Fruit fly (Drosophila melanogaster) whole organism, adult: ENCODE measurements around the gene Neu2.

Experiments used
- CG11617 ChIP-seq: fragments of 200-800 bp; sonication (Bioruptor generic); optimal IDR thresholded peaks from 2 replicates; lab custom pipeline; 2017; ENCODE audit warnings: mild to moderate bottlenecking, missing biosample characterization, missing genetic modification reagents, missing genetic modification characterization
- CG12768 ChIP-seq: fragments of 200-800 bp; sonication (Bioruptor generic); optimal IDR thresholded peaks from 2 replicates; lab custom pipeline; 2017; ENCODE audit warnings: missing biosample characterization, missing genetic modification characterization, mild to moderate bottlenecking, moderate library complexity, missing genetic modification reagents
- CG14711 ChIP-seq: fragments of 200-800 bp; sonication (Bioruptor generic); optimal IDR thresholded peaks from 2 replicates; lab custom pipeline; 2018; ENCODE audit warnings: missing biosample characterization, mild to moderate bottlenecking, missing genetic modification characterization, moderate library complexity
- CG1620 ChIP-seq: fragments of 200-800 bp; sonication (Bioruptor generic); optimal IDR thresholded peaks from 2 replicates; lab custom pipeline; 2016; ENCODE audit warnings: missing biosample characterization, missing genetic modification characterization
- CG33017 ChIP-seq: fragments of 200-800 bp; sonication (Bioruptor generic); optimal IDR thresholded peaks from 2 replicates; lab custom pipeline; 2018; ENCODE audit warnings: missing biosample characterization, mild to moderate bottlenecking, missing genetic modification characterization, moderate library complexity
- CG5204 ChIP-seq: fragments of 200-800 bp; sonication (Bioruptor generic); optimal IDR thresholded peaks from 2 replicates; lab custom pipeline; 2016; ENCODE audit warnings: missing biosample characterization, missing genetic modification characterization
- CG7045 ChIP-seq: fragments of 200-800 bp; sonication (Bioruptor generic); optimal IDR thresholded peaks from 2 replicates; lab custom pipeline; 2017; ENCODE audit warnings: missing biosample characterization, mild to moderate bottlenecking, missing genetic modification characterization
- CG7101 ChIP-seq: fragments of 200-800 bp; sonication (Bioruptor generic); optimal IDR thresholded peaks from 2 replicates; lab custom pipeline; 2018; ENCODE audit warnings: missing biosample characterization, mild to moderate bottlenecking, missing genetic modification characterization, moderate library complexity
- Clk ChIP-seq: fragments of 200-800 bp; sonication (Bioruptor generic); optimal IDR thresholded peaks from 2 replicates; lab custom pipeline; 2017; ENCODE audit warnings: missing biosample characterization, missing genetic modification characterization
- Crg-1 ChIP-seq: fragments of 200-800 bp; sonication (Bioruptor generic); optimal IDR thresholded peaks from 2 replicates; lab custom pipeline; 2016; ENCODE audit warnings: missing biosample characterization, missing genetic modification characterization
- Hr96 ChIP-seq: fragments of 200-800 bp; sonication (Bioruptor generic); optimal IDR thresholded peaks from 2 replicates; lab custom pipeline; 2016; ENCODE audit warnings: missing biosample characterization, missing genetic modification characterization
- Mnt ChIP-seq: fragments of 200-800 bp; sonication (Bioruptor generic); optimal IDR thresholded peaks from 2 replicates; lab custom pipeline; 2016; ENCODE audit warnings: missing biosample characterization, mild to moderate bottlenecking, missing genetic modification characterization
- bab1 ChIP-seq: fragments of 200-800 bp; sonication (Bioruptor generic); optimal IDR thresholded peaks from 3 replicates; lab custom pipeline; 2019; ENCODE audit warnings: missing biosample characterization, mild to moderate bottlenecking, missing genetic modification characterization, moderate library complexity
- cic ChIP-seq: fragments of 200-800 bp; sonication (Bioruptor generic); optimal IDR thresholded peaks from 2 replicates; lab custom pipeline; 2017; ENCODE audit warnings: missing biosample characterization, mild to moderate bottlenecking, missing genetic modification characterization, moderate library complexity
- cnc ChIP-seq, 2 experiments: fragments of >200 bp; optimal IDR thresholded peaks; 2 replicates each; lab custom pipeline; 2017
- kay ChIP-seq: fragments of 200-800 bp; sonication (Bioruptor generic); peaks from one replicate; lab custom pipeline; 2016; ENCODE audit warnings: missing biosample characterization, missing genetic modification characterization, borderline replicate concordance
- ovo ChIP-seq: fragments of 200-800 bp; sonication (Bioruptor generic); optimal IDR thresholded peaks from 2 replicates; lab custom pipeline; 2016; ENCODE audit warnings: missing biosample characterization, missing genetic modification characterization
- pad ChIP-seq: fragments of 200-800 bp; sonication (Bioruptor generic); optimal IDR thresholded peaks from 3 replicates; lab custom pipeline; 2017; ENCODE audit warnings: missing biosample characterization, missing genetic modification characterization, mild to moderate bottlenecking, moderate library complexity, missing genetic modification reagents
- tj ChIP-seq: fragments of 200-800 bp; sonication (Bioruptor generic); optimal IDR thresholded peaks from 3 replicates; lab custom pipeline; 2017; ENCODE audit warnings: missing biosample characterization, mild to moderate bottlenecking, missing genetic modification characterization, moderate library complexity
- toe ChIP-seq: fragments of 200-800 bp; sonication (Bioruptor generic); optimal IDR thresholded peaks from 2 replicates; lab custom pipeline; 2016; ENCODE audit warnings: missing biosample characterization, missing genetic modification characterization

Gene Neu2

DNA sequence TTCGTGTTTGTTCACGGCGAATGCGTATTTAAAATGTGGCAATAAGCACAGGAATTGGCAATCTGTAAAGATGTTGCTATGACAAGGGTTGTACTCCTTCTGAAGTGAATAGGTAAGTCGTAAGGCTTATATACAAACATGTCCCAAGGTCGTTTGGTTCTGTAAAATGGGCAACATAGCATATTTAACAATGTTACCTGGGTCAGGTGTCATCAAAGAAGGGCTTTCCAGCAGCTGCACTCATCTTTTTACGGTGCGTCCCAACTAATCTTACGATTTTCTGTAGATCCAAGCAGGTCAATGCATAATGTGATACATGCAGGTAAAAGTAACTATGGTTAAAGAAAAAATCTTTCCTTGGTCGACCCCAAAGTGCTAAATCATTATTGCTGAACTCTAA, at the start of gene Neu2:
Gene Neu2, minus strand, starts transcription at position 101 of the 400 bp plus-strand sequence.
- TF ChIP-seq kay (GFP tag; lab: Kevin White, UChicago) (peak; percentile 28), Clk (GFP tag; lab: Kevin White, UChicago) (no peak), CG7101 (tag; lab: Kevin White, UChicago) (no peak)

dm6 chr3L:21539245-21540196, 49.1 kb upstream of the Neu2 start, which contains the start of the genes COX8 and VhaM9.7-b:
TSS of gene COX8 (minus strand) at chr3L:21539447.
TSS of gene VhaM9.7-b (plus strand) at chr3L:21539862.
- TF ChIP-seq CG7101 (tag; lab: Kevin White, UChicago), result peak; percentile 67
- peak; percentile 63 for TF ChIP-seq Crg-1 (GFP tag; lab: Kevin White, UChicago)
- no peak for TF ChIP-seq toe
- TF ChIP-seq CG7045 (GFP tag; lab: Kevin White, UChicago), result peak; percentile 78
- TF ChIP-seq CG11617 (GFP tag; lab: Kevin White, UChicago), result peak; percentile 73
- peak; percentile 2 for TF ChIP-seq CG12768 (GFP tag; lab: Kevin White, UChicago)
- TF ChIP-seq kay (GFP tag; lab: Kevin White, UChicago), result no peak
- TF ChIP-seq CG14711 (tag; lab: Kevin White, UChicago), result peak; percentile 47
- TF ChIP-seq cic (GFP tag; lab: Kevin White, UChicago), result peak; percentile 38
- no peak for TF ChIP-seq Hr96 (GFP tag; lab: Kevin White, UChicago)
- peak; percentile 41 for TF ChIP-seq bab1 (GFP tag; lab: Kevin White, UChicago)
- peak; percentile 30 for TF ChIP-seq tj
- TF ChIP-seq Mnt (GFP tag; lab: Kevin White, UChicago), result peak; percentile 72
- no peak for TF ChIP-seq CG33017 (tag; lab: Kevin White, UChicago)
- TF ChIP-seq Clk (GFP tag; lab: Kevin White, UChicago), result peak; percentile 29
- TF ChIP-seq CG1620 (GFP tag; lab: Kevin White, UChicago), result peak; percentile 64
- TF ChIP-seq ovo (GFP tag; lab: Kevin White, UChicago), result peak; percentile 66
- TF ChIP-seq pad (GFP tag; lab: Kevin White, UChicago), result peak; percentile 44

DNA sequence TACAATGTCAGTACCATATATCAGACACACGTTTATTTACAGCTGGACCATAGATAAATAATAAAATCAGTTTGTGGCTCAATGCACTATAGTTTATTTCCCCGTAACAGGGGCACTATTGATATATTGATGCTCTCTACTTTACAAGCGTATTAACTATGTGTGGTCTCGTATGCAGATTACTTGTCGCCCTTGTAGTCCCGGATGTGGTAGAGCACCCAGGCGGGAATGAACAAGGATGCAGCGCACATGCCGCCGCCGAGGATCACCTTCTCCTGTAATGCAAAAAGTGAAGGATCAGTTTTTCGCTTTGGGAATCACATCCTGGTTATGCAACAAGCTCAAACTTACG, 48.5 kb upstream of the Neu2 start:
- TF ChIP-seq Hr96 (GFP tag; lab: Kevin White, UChicago), result no peak
- no peak for TF ChIP-seq tj
- TF ChIP-seq Clk (GFP tag; lab: Kevin White, UChicago), result no peak
- TF ChIP-seq CG14711 (tag; lab: Kevin White, UChicago), result no peak
- no peak for TF ChIP-seq cic (GFP tag; lab: Kevin White, UChicago)
- TF ChIP-seq bab1 (GFP tag; lab: Kevin White, UChicago), result no peak
- TF ChIP-seq cnc (optimal IDR thresholded peaks at IDR 0.05; lab: Kevin White, UChicago), result no peak
- TF ChIP-seq Mnt (GFP tag; lab: Kevin White, UChicago), result no peak
- no peak for TF ChIP-seq toe
- no peak for TF ChIP-seq pad (GFP tag; lab: Kevin White, UChicago)
- no peak for TF ChIP-seq CG5204
- TF ChIP-seq CG33017 (tag; lab: Kevin White, UChicago), result no peak
- no peak for TF ChIP-seq CG11617 (GFP tag; lab: Kevin White, UChicago)
- TF ChIP-seq Crg-1 (GFP tag; lab: Kevin White, UChicago), result no peak
- no peak for TF ChIP-seq CG1620 (GFP tag; lab: Kevin White, UChicago)
- TF ChIP-seq CG12768 (GFP tag; lab: Kevin White, UChicago), result no peak
- no peak for TF ChIP-seq CG7101 (tag; lab: Kevin White, UChicago)
- TF ChIP-seq ovo (GFP tag; lab: Kevin White, UChicago), result no peak

- TF ChIP-seq Crg-1 (GFP tag; lab: Kevin White, UChicago), result peak; percentile 19
- TF ChIP-seq bab1 (GFP tag; lab: Kevin White, UChicago), result peak; percentile 70
- no peak for TF ChIP-seq CG7045 (GFP tag; lab: Kevin White, UChicago)
- no peak for TF ChIP-seq CG12768 (GFP tag; lab: Kevin White, UChicago)
- TF ChIP-seq CG33017 (tag; lab: Kevin White, UChicago), result no peak
- TF ChIP-seq CG5204, result no peak
- TF ChIP-seq CG11617 (GFP tag; lab: Kevin White, UChicago), result peak; percentile 5
- TF ChIP-seq CG14711 (tag; lab: Kevin White, UChicago), result peak; percentile 99
- peak; percentile 86 for TF ChIP-seq ovo (GFP tag; lab: Kevin White, UChicago)
- TF ChIP-seq kay (GFP tag; lab: Kevin White, UChicago), result no peak
- peak; percentile 33 for TF ChIP-seq Mnt (GFP tag; lab: Kevin White, UChicago)
- TF ChIP-seq toe, result no peak
- no peak for TF ChIP-seq Hr96 (GFP tag; lab: Kevin White, UChicago)
- TF ChIP-seq cnc (optimal IDR thresholded peaks at IDR 0.05; lab: Kevin White, UChicago), result peak; percentile 81 to 95
- TF ChIP-seq tj, result no peak
- TF ChIP-seq pad (GFP tag; lab: Kevin White, UChicago), result peak; percentile 50
- TF ChIP-seq CG7101 (tag; lab: Kevin White, UChicago), result no peak
- no peak for TF ChIP-seq Clk (GFP tag; lab: Kevin White, UChicago)
- TF ChIP-seq CG1620 (GFP tag; lab: Kevin White, UChicago), result peak; percentile 51
- no peak for TF ChIP-seq cic (GFP tag; lab: Kevin White, UChicago)
These were observed 46.5 kb upstream of the Neu2 start, which contains the start of gene Rpn10 for dm6 chr3L:21536857-21537256. TSS of gene Rpn10 (plus strand) at chr3L:21537000.

DNA sequence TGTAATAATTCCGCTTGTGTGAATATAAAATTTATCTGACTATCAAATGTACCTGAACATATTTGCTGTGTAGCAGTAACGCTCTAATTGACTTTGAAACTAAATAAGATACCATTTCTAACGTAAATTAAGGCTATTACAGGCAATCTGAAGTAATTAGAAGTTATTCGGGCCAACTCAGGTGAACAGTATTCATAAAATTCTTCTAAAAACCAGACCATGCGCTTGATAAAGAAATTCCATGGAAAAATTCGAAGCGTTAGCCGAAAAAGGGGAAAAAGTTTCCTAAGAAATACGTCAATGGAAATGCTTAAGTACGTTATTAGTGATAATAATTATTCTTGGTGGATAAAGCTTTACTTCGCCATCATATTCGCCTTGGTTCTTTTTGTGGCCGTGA, 44.0 kb upstream of the Neu2 start, which contains the start of gene ppk5:
Gene ppk5, plus strand, starts transcription at position 301 of the 400 bp plus-strand sequence.
- TF ChIP-seq CG12768 (GFP tag; lab: Kevin White, UChicago) (no peak), Crg-1 (GFP tag; lab: Kevin White, UChicago) (no peak), CG1620 (GFP tag; lab: Kevin White, UChicago) (no peak), CG7101 (tag; lab: Kevin White, UChicago) (no peak), bab1 (GFP tag; lab: Kevin White, UChicago) (no peak), CG5204 (no peak), CG11617 (GFP tag; lab: Kevin White, UChicago) (no peak), kay (GFP tag; lab: Kevin White, UChicago) (no peak), Clk (GFP tag; lab: Kevin White, UChicago) (no peak), tj (no peak), pad (GFP tag; lab: Kevin White, UChicago) (no peak), ovo (GFP tag; lab: Kevin White, UChicago) (no peak), toe (no peak), cic (GFP tag; lab: Kevin White, UChicago) (no peak), CG7045 (GFP tag; lab: Kevin White, UChicago) (no peak), cnc (optimal IDR thresholded peaks at IDR 0.05; lab: Kevin White, UChicago) (no peak), CG33017 (tag; lab: Kevin White, UChicago) (no peak), CG14711 (tag; lab: Kevin White, UChicago) (no peak), Hr96 (GFP tag; lab: Kevin White, UChicago) (no peak), Mnt (GFP tag; lab: Kevin White, UChicago) (no peak)
